Worm (Caenorhabditis elegans): Measurements from ENCODE around the gene ccd-5.

Gene ccd-5

ce11 chrX:2548884-2549283, 23.6 kb downstream of the ccd-5 start, which contains the start of gene smvt-1:
smvt-1 (minus strand) TSS chrX:2548984.
- TF ChIP-seq D2030.7 (GFP tag; IDR thresholded peaks at IDR 0.05) (no peak), dpl-1 (GFP tag; optimal IDR thresholded peaks at IDR 0.05) (no peak), efl-1 (GFP tag; optimal IDR thresholded peaks at IDR 0.05) (no peak), K12H6.12 (tag; optimal IDR thresholded peaks at IDR 0.05) (no peak), ztf-22 (GFP tag; optimal IDR thresholded peaks at IDR 0.05) (no peak), repo-1 (tag; optimal IDR thresholded peaks at IDR 0.05) (no peak), nfya-2 (GFP tag; IDR thresholded peaks at IDR 0.05) (no peak), T07F8.4 (tag; optimal IDR thresholded peaks at IDR 0.05) (no peak), zim-3 (tag; optimal IDR thresholded peaks at IDR 0.05) (no peak), hrde-1 (tag; optimal IDR thresholded peaks at IDR 0.05; ENCODE audit: borderline replicate concordance) (no peak), lsl-1 (GFP tag; optimal IDR thresholded peaks at IDR 0.05) (no peak), dox-1 (GFP tag; IDR thresholded peaks at IDR 0.05) (no peak)

DNA sequence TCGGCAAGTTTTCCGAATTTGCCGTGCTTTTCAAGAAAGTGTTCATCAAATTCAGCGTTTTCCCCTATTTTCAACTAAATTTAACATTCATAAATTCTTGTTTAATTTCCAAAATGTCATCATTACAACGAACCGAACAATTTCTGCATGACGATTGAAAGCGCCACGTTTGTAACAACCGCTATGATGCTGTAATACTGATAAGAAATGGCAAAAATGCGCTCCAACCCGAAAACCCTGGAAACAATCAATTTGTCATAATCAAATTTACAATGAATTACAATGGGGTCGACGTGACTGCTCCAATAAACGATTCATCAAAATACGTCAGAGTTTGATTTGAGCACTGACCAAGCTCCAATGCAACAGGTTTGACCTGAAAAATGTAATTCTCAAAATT, 27.8 kb downstream of the ccd-5 start:
- TF ChIP-seq egl-18 (GFP tag; IDR thresholded peaks at IDR 0.05), result no peak
- 0 out of 2 replicates have a peak, but pooled peaks have one; percentile 38 for TF ChIP-seq dox-1 (GFP tag; IDR thresholded peaks at IDR 0.05)
- TF ChIP-seq mes-4 (tag; optimal IDR thresholded peaks at IDR 0.05), result no peak
- no peak for TF ChIP-seq ztf-3 (GFP tag; optimal IDR thresholded peaks at IDR 0.05)
- peak; percentile 75 for TF ChIP-seq nhr-80 (tag; optimal IDR thresholded peaks at IDR 0.05)
- no peak for TF ChIP-seq T26A5.8 (tag; optimal IDR thresholded peaks at IDR 0.05)
- peak in 1 of 2 experiments; percentile 7 for TF ChIP-seq let-607 (tag; optimal IDR thresholded peaks at IDR 0.05)
- TF ChIP-seq ceh-58 (GFP tag; IDR thresholded peaks at IDR 0.05), result no peak
- no peak for TF ChIP-seq K12H6.12 (tag; optimal IDR thresholded peaks at IDR 0.05)
- TF ChIP-seq tbp1 (GFP tag; optimal IDR thresholded peaks at IDR 0.05), result no peak

DNA sequence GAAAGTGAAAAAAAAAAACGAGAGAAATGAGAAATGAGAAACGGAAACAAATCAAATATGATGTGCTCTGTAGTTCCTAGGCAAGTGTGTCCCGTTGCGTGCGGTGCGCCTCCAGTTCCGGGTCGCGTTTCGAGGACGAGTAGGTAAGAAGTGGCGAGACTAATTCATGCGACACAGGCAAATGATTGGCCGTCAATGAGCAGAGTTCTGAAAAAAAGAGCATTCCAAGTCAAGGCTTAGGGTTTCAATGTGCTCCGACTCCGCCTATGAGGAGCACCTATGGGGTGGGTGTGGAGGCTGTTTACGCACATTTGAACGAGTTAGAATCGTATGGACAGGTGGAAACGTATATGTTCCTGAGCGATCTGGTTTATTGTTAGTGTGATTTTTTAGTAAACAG, 29.1 kb downstream of the ccd-5 start:
- TF ChIP-seq T26A5.8 (tag; optimal IDR thresholded peaks at IDR 0.05), result no peak
- peak; percentile 2 for TF ChIP-seq tbp1 (GFP tag; optimal IDR thresholded peaks at IDR 0.05)
- TF ChIP-seq let-607 (tag; optimal IDR thresholded peaks at IDR 0.05), result no peak
- TF ChIP-seq him-1 (tag; optimal IDR thresholded peaks at IDR 0.05), result no peak
- TF ChIP-seq fkh-3 (tag; optimal IDR thresholded peaks at IDR 0.05), result no peak
- TF ChIP-seq ceh-91 (GFP tag; IDR thresholded peaks at IDR 0.05), result no peak
- no peak for TF ChIP-seq let-526 (GFP tag; IDR thresholded peaks at IDR 0.05)
- TF ChIP-seq hrde-1 (tag; optimal IDR thresholded peaks at IDR 0.05; ENCODE audit: borderline replicate concordance), result no peak
- TF ChIP-seq lsl-1 (GFP tag; optimal IDR thresholded peaks at IDR 0.05), result no peak
- no peak for TF ChIP-seq K12H6.12 (tag; optimal IDR thresholded peaks at IDR 0.05)
- TF ChIP-seq Y53G8AR.9 (GFP tag; conservative IDR thresholded peaks at IDR 0.05), result no peak
- TF ChIP-seq hmg-20 (GFP tag; IDR thresholded peaks at IDR 0.05), result no peak
- TF ChIP-seq atf-7 (tag; optimal IDR thresholded peaks at IDR 0.05), result no peak
- no peak for TF ChIP-seq ceh-40 (GFP tag; IDR thresholded peaks at IDR 0.05)
- TF ChIP-seq nfya-2 (GFP tag; IDR thresholded peaks at IDR 0.05), result no peak
- peak; percentile 82 for TF ChIP-seq ets-4 (GFP tag; optimal IDR thresholded peaks at IDR 0.05)
- TF ChIP-seq nhr-90 (tag; optimal IDR thresholded peaks at IDR 0.05), result peak; percentile 15
- TF ChIP-seq nfyb-1 (GFP tag; IDR thresholded peaks at IDR 0.05), result no peak
- TF ChIP-seq dox-1 (GFP tag; IDR thresholded peaks at IDR 0.05), result peak; percentile 64
- TF ChIP-seq sdz-38 (tag; optimal IDR thresholded peaks at IDR 0.05), result no peak
- no peak; the same call in 1 of the 2 replicates for TF ChIP-seq zfh-2 (GFP tag; conservative IDR thresholded peaks at IDR 0.05)
- TF ChIP-seq mel-28 (tag; optimal IDR thresholded peaks at IDR 0.05; ENCODE audit: borderline replicate concordance), result no peak
- no peak for TF ChIP-seq cebp-1 (GFP tag; IDR thresholded peaks at IDR 0.05)
- TF ChIP-seq cebp-1 (tag; optimal IDR thresholded peaks at IDR 0.05), result peak; percentile 24
- TF ChIP-seq F57A8.1 (GFP tag; optimal IDR thresholded peaks at IDR 0.05), result no peak
- TF ChIP-seq lsy-27 (tag; optimal IDR thresholded peaks at IDR 0.05; ENCODE audit: borderline replicate concordance, insufficient read depth), result no peak
- TF ChIP-seq somi-1 (GFP tag; optimal IDR thresholded peaks at IDR 0.05), result no peak
- TF ChIP-seq zim-3 (tag; optimal IDR thresholded peaks at IDR 0.05), result no peak
- no peak for TF ChIP-seq mes-4 (tag; optimal IDR thresholded peaks at IDR 0.05)
- TF ChIP-seq tlf-1 (GFP tag; optimal IDR thresholded peaks at IDR 0.05), result no peak
- TF ChIP-seq F39B2.1 (GFP tag; IDR thresholded peaks at IDR 0.05), result no peak
- TF ChIP-seq nhr-80 (tag; optimal IDR thresholded peaks at IDR 0.05), result peak; percentile 93
- no peak for TF ChIP-seq lin-40 (tag; optimal IDR thresholded peaks at IDR 0.05)
- TF ChIP-seq madf-6 (GFP tag; IDR thresholded peaks at IDR 0.05), result no peak
- no peak for TF ChIP-seq egl-44 (GFP tag; IDR thresholded peaks at IDR 0.05)
